Worm (Caenorhabditis elegans) whole organism, L4 larva: ENCODE results near the gene gcp-2.2.
A peak's percentile ranks its signal among the peaks of the same experiment; 100 is the strongest.

Source experiments
- Y105C5A.15 ChIP-seq: fragments of 200-800 bp; sonication (Bioruptor generic); IDR thresholded peaks from 2 replicates; pipeline ENCODE4 v1.3.6; 2022; ENCODE audit warnings: missing genetic modification characterization, missing compliant biosample characterization
- ZK337.2 ChIP-seq: fragments of 200-800 bp; sonication (Bioruptor generic); IDR thresholded peaks from 2 replicates; pipeline ENCODE4 v1.3.6; 2022; ENCODE audit warnings: missing genetic modification reagents, missing genetic modification characterization, missing compliant biosample characterization
- ceh-32 ChIP-seq: sonication (generic microtip); optimal IDR thresholded peaks from 2 replicates; lab custom pipeline; 2016; ENCODE audit warnings: mild to moderate bottlenecking, missing genetic modification characterization, missing compliant biosample characterization; ENCODE audit not compliant: poor library complexity
- ceh-82 ChIP-seq: sonication (generic microtip); optimal IDR thresholded peaks from 2 replicates; lab custom pipeline; 2017; ENCODE audit warnings: missing biosample characterization, missing genetic modification characterization
- cey-2 ChIP-seq: sonication (generic microtip); optimal IDR thresholded peaks from 3 replicates; lab custom pipeline; 2017; ENCODE audit warnings: missing genetic modification characterization, mild to moderate bottlenecking, missing compliant biosample characterization, antibody characterized with exemption, borderline replicate concordance; ENCODE audit not compliant: insufficient read depth
- daf-19 ChIP-seq: fragments of 200-800 bp; sonication (Bioruptor generic); conservative IDR thresholded peaks from 2 replicates; pipeline ENCODE4 v1.3.6; 2022; ENCODE audit warnings: missing genetic modification characterization, missing compliant biosample characterization
- dmd-6 ChIP-seq: fragments of 200-800 bp; sonication (Bioruptor generic); IDR thresholded peaks from 2 replicates; pipeline ENCODE4 v1.3.6; 2022; ENCODE audit warnings: missing genetic modification reagents, missing genetic modification characterization, missing compliant biosample characterization
- dve-1 ChIP-seq: sonication (generic microtip); optimal IDR thresholded peaks from 2 replicates; lab custom pipeline; 2017; ENCODE audit warnings: antibody characterized with exemption, mild to moderate bottlenecking, missing genetic modification characterization, missing compliant biosample characterization; ENCODE audit not compliant: insufficient read depth
- fos-1 ChIP-seq: fragments of 150-350 bp; optimal IDR thresholded peaks from 2 replicates; lab custom pipeline; 2014; ENCODE audit warnings: missing biosample characterization, missing genetic modification characterization
- hlh-11 ChIP-seq: fragments of 200-800 bp; sonication (Bioruptor generic); optimal IDR thresholded peaks from 2 replicates; lab custom pipeline; 2018; ENCODE audit warnings: mild to moderate bottlenecking, missing genetic modification characterization, missing compliant biosample characterization
- hlh-30 ChIP-seq: sonication (generic microtip); optimal IDR thresholded peaks from 2 replicates; lab custom pipeline; 2017; ENCODE audit warnings: antibody characterized with exemption, mild to moderate bottlenecking, missing genetic modification characterization, missing compliant biosample characterization; ENCODE audit not compliant: insufficient read depth
- lim-7 ChIP-seq: fragments of 200-800 bp; sonication (Bioruptor generic); IDR thresholded peaks from 2 replicates; pipeline ENCODE4 v1.3.6; 2022; ENCODE audit warnings: missing genetic modification characterization, missing compliant biosample characterization
- lin-29 ChIP-seq: fragments of 200-800 bp; sonication (Bioruptor generic); IDR thresholded peaks from 2 replicates; pipeline ENCODE4 v1.3.6; 2022; ENCODE audit warnings: missing genetic modification reagents, missing genetic modification characterization, missing compliant biosample characterization
- lsy-2 ChIP-seq, 2 experiments: fragments of 150-350 bp in 1 of 2; sonication (generic microtip) in 1 of 2; optimal IDR thresholded peaks; 2 replicates each; lab custom pipeline; 2014 to 2017; ENCODE audit warnings: missing biosample characterization in 2 of 2, missing genetic modification characterization in 2 of 2
- madf-5 ChIP-seq, 2 experiments: fragments of 200-800 bp; sonication (Bioruptor generic); IDR thresholded peaks; 2 replicates each; pipeline ENCODE4 v1.3.6; 2022; ENCODE audit warnings: missing compliant biosample characterization in 2 of 2, missing genetic modification characterization in 2 of 2
- madf-9 ChIP-seq: fragments of 200-800 bp; sonication (Bioruptor generic); conservative IDR thresholded peaks from 2 replicates; pipeline ENCODE4 v1.3.6; 2022; ENCODE audit warnings: missing genetic modification reagents, missing genetic modification characterization, missing compliant biosample characterization
- mdl-1 ChIP-seq, 2 experiments: fragments of 150-350 bp in 1 of 2; sonication (generic microtip) in 1 of 2; optimal IDR thresholded peaks; 2 replicates each; lab custom pipeline; 2014 to 2017; ENCODE audit warnings: missing biosample characterization in 2 of 2, missing genetic modification characterization in 2 of 2
- mdt-29 ChIP-seq: fragments of 200-800 bp; sonication (Bioruptor generic); IDR thresholded peaks from 2 replicates; pipeline ENCODE4 v1.3.6; 2022; ENCODE audit warnings: missing genetic modification reagents, missing genetic modification characterization, missing compliant biosample characterization
- mxl-3 ChIP-seq: fragments of 200-800 bp; sonication (Bioruptor generic); optimal IDR thresholded peaks from 2 replicates; lab custom pipeline; 2018; ENCODE audit warnings: mild to moderate bottlenecking, missing genetic modification characterization, missing compliant biosample characterization
- nhr-10 ChIP-seq: fragments of 150-350 bp; optimal IDR thresholded peaks from 2 replicates; lab custom pipeline; 2014; ENCODE audit warnings: missing biosample characterization, missing genetic modification characterization
- nhr-28 ChIP-seq: fragments of 150-350 bp; optimal IDR thresholded peaks from 2 replicates; lab custom pipeline; 2014; ENCODE audit warnings: missing biosample characterization, missing genetic modification characterization
- nhr-48 ChIP-seq: sonication (generic microtip); optimal IDR thresholded peaks from 2 replicates; lab custom pipeline; 2016; ENCODE audit warnings: mild to moderate bottlenecking, missing genetic modification characterization, missing compliant biosample characterization
- nhr-6 ChIP-seq: fragments of 150-350 bp; optimal IDR thresholded peaks from 2 replicates; lab custom pipeline; 2014; ENCODE audit warnings: missing biosample characterization, missing genetic modification characterization
- nhr-76 ChIP-seq: fragments of 150-350 bp; optimal IDR thresholded peaks from 2 replicates; lab custom pipeline; 2014; ENCODE audit warnings: missing biosample characterization, missing genetic modification characterization
- pqm-1 ChIP-seq: sonication (generic microtip); optimal IDR thresholded peaks from 2 replicates; lab custom pipeline; 2017; ENCODE audit warnings: missing biosample characterization, missing genetic modification characterization
- tra-1 ChIP-seq: fragments of 200-800 bp; sonication (Bioruptor generic); IDR thresholded peaks from 2 replicates; pipeline ENCODE4 v1.3.6; 2022; ENCODE audit warnings: missing genetic modification reagents, missing genetic modification characterization, missing compliant biosample characterization
- unc-62 ChIP-seq, 3 experiments: fragments of 150-350 bp in 1 of 3; sonication (generic microtip); optimal IDR thresholded peaks in 2 of 3; peaks in 1 of 3; 1 replicate in 1 of 3; 2 replicates in 2 of 3; lab custom pipeline; 2014 to 2017; ENCODE audit warnings: missing biosample characterization in 3 of 3, missing genetic modification characterization in 3 of 3, missing genetic modification reagents in 3 of 3, missing genotype in 1 of 3
- zfp-3 ChIP-seq: fragments of 200-800 bp; sonication (Bioruptor generic); conservative IDR thresholded peaks from 2 replicates; pipeline ENCODE4 v1.3.6; 2022; ENCODE audit warnings: missing genetic modification reagents, missing genetic modification characterization, missing compliant biosample characterization
- ztf-11 ChIP-seq: fragments of 150-350 bp; optimal IDR thresholded peaks from 2 replicates; lab custom pipeline; 2014; ENCODE audit warnings: missing biosample characterization, missing genetic modification characterization

gcp-2.2 gene

DNA sequence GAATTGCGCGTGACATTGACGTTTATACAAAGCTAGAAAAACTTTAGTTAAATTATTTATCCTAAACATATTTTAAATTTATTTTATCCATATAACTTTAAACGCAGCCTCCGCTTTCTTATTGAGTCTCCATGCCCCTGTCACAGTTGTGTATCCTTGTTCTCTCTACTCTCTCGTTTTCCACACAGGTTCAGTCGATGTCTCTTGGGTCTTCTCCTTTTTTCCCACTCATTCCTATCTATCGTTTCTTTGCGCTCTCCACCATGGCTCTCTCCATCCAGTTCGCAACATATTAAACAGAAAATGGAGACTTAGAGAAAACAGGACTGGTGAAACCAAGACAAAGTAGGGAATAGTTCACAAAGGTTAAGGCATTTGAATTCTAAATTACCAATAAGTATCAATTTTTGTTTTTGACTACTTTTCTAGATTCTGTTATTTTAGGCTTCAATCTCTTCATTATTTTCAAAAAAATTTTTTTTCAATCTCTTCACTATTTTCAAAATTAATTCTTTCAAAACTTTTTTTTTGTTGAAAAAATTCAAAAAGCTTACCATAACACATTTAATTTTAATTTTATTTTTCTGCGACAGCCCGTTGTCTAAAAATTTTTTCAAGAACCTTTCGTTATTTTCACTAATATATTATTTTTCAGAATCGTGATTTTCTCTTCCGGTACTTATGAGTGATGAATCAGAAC lies 15.3 kb upstream of the gcp-2.2 start, which contains the start of gene sdc-2 (continued):
- TF ChIP-seq tra-1 (GFP tag; lab: Robert Waterston, UW) (no peak), zfp-3 (GFP tag; lab: Robert Waterston, UW) (no peak), ceh-32 (tag; lab: Kevin White, UChicago) (no peak), pqm-1 (tag; lab: Kevin White, UChicago) (no peak), hlh-11 (peak; percentile 87), lim-7 (GFP tag; lab: Robert Waterston, UW) (no peak)

DNA sequence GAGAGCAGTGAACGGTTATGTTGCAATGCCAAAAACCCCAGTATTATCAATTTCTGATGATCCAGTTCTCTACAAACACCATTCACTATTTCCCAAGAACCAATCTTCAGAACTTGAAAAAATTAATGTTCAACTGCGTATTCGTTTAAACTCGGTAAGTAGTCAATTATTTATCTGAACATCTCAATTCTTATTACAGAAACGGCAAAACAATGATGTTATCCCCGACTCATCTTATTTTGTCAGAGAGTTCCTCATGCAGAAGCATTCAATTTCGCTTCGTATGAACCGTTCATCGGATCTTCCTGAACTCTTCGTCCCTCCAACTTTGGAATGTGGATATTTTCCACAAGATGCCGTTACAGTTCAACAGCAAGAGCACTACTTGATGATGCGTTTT lies 13.8 kb upstream of the gcp-2.2 start:
- TF ChIP-seq unc-62 (GFP tag; optimal IDR thresholded peaks at IDR 0.05 in 1 of 2; lab: Kevin White, UChicago) (peak in 1 of 2 experiments; percentile 91), unc-62 (tag; optimal IDR thresholded peaks at IDR 0.05; lab: Kevin White, UChicago) (no peak), cey-2 (no peak), daf-19 (GFP tag; lab: Robert Waterston, UW) (no peak), mdl-1 (tag; optimal IDR thresholded peaks at IDR 0.05; lab: Kevin White, UChicago) (no peak), nhr-10 (tag; lab: Kevin White, UChicago) (no peak), ZK337.2 (GFP tag; lab: Robert Waterston, UW) (no peak)

DNA sequence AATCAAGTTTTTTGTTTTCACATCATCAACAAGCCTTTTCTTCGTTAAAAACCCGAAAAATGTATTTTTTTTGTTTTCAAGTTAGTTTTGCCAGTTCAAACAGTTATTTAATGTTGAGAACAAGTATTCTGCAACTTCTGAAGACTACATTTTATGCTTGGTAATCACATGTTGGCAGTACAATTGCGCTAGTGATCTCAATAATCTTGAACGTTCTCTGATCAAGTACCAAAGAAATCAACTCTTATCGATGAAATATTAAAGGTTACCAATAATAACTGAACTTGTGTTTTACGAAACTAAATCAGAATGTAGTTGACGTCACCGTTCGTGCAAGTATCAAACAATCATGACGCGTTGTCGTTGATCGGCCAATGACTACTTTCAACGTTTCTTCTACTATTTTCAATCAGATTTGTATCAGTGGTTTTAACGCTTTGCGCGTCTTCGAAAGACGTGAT lies 3.9 kb upstream of the gcp-2.2 start, which contains the start of gene C35C5.8:
C35C5.8 (plus strand) TSS at position 51 of the 461 bp plus-strand sequence.
- TF ChIP-seq unc-62 (GFP tag; optimal IDR thresholded peaks at IDR 0.05 in 1 of 2; lab: Kevin White, UChicago) = peak in 1 of 2 experiments; percentile 71
- no peak for TF ChIP-seq unc-62 (tag; optimal IDR thresholded peaks at IDR 0.05; lab: Kevin White, UChicago)
- TF ChIP-seq nhr-28 = peak; percentile 77
- no peak for TF ChIP-seq mdt-29 (GFP tag; lab: Robert Waterston, UW)
- peak in 1 of 2 experiments; percentile 17 for TF ChIP-seq mdl-1 (tag; optimal IDR thresholded peaks at IDR 0.05; lab: Kevin White, UChicago)
- TF ChIP-seq dmd-6 = peak; percentile 36
- TF ChIP-seq madf-9 = no peak
- TF ChIP-seq mxl-3 (GFP tag; lab: Kevin White, UChicago) = peak; percentile 4
- peak; percentile 18 for TF ChIP-seq hlh-11

ce11 chrX:11534443-11534842 lies 3.1 kb upstream of the gcp-2.2 start:
- TF ChIP-seq lim-7 (GFP tag; lab: Robert Waterston, UW) (no peak), mxl-3 (GFP tag; lab: Kevin White, UChicago) (peak; percentile 15), nhr-28 (peak; percentile 28), nhr-6 (no peak), madf-5 (GFP tag; IDR thresholded peaks at IDR 0.05; lab: Robert Waterston, UW) (no peak), dmd-6 (0 out of 2 replicates have a peak, but pooled peaks have one; percentile 11), hlh-30 (peak; percentile 12)
- TF ChIP-seq, all 104 proteins: peak for 4

DNA sequence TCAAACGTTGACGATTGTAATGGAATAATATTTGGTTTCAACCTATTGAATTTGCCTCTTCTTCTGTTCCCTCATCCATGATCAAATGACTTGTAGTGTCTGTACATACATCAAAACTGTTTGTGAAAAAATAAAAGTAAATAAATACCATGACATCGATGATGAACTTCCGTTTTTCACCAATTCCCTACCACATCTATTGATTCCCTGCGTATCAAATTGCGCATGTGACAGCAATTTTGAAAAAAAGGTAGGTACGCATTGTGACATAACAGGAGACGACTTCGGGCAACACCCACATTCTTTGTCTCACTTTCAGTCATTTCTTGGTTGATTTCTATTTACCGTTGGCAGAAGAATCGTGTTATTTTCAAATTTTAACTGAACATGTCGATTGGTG lies 1.1 kb upstream of the gcp-2.2 start, which contains the start of gene C35C5.9:
C35C5.9 (plus strand) TSS at position 161 of the 400 bp plus-strand sequence.
- TF ChIP-seq ZK337.2 (GFP tag; lab: Robert Waterston, UW) (no peak), ztf-11 (tag; lab: Kevin White, UChicago) (no peak), nhr-6 (no peak), dmd-6 (0 out of 2 replicates have a peak, but pooled peaks have one; percentile 13), Y105C5A.15 (GFP tag; lab: Robert Waterston, UW) (no peak), lsy-2 (tag; optimal IDR thresholded peaks at IDR 0.05; lab: Kevin White, UChicago) (no peak), mdl-1 (tag; optimal IDR thresholded peaks at IDR 0.05; lab: Kevin White, UChicago) (peak in 1 of 2 experiments; percentile 50), hlh-30 (peak; percentile 67), fos-1 (no peak), lin-29 (GFP tag; lab: Robert Waterston, UW) (no peak), ceh-82 (tag; lab: Kevin White, UChicago) (no peak), nhr-76 (tag; lab: Kevin White, UChicago) (no peak), dve-1 (tag; lab: Kevin White, UChicago) (no peak), nhr-48 (tag; lab: Kevin White, UChicago) (no peak)
